Worm (Caenorhabditis elegans) whole organism, mixed stage, embryonic: ENCODE results near the gene B0228.8.

ENCODE experiments used
- cnd-1 ChIP-seq: fragments of 200-800 bp; sonication (Bioruptor generic); optimal IDR thresholded peaks from 2 replicates; lab custom pipeline; 2018; ENCODE audit warnings: mild to moderate bottlenecking, missing genetic modification characterization, missing compliant biosample characterization
- nhr-28 ChIP-seq: fragments of 150-350 bp; optimal IDR thresholded peaks from 2 replicates; lab custom pipeline; 2014; ENCODE audit warnings: missing biosample characterization, missing genetic modification characterization
- nhr-76 ChIP-seq: sonication (generic microtip); optimal IDR thresholded peaks from 2 replicates; lab custom pipeline; 2017; ENCODE audit warnings: missing biosample characterization, missing genetic modification characterization
- unc-62 ChIP-seq: fragments of 150-350 bp; optimal IDR thresholded peaks from 2 replicates; lab custom pipeline; 2014; ENCODE audit warnings: missing biosample characterization, missing genetic modification reagents, missing genetic modification characterization

DNA sequence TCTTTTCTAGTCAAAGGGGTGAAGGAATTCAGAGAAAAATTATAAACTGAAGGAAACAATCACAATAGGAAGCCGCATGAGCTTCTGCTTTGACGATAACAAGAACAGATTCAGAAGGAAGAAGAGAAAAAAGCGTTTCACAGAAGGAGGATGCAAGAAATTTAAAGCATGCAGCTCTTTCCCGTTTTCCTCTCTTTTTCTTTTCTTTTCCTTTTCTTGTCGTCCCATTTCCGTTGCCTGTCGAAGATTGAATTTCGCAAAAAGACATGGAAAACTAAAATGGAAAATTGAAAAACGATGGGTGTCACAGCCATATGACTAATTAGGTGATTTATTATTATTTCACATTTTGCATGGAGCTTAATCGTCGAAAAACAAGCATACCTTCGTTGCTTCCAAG is 45.2 kb downstream of the B0228.8 start:
- TF ChIP-seq nhr-28, result no peak
- TF ChIP-seq nhr-76 (tag; lab: Kevin White, UChicago), result no peak
- no peak for TF ChIP-seq unc-62 (GFP tag; lab: Kevin White, UChicago)
- no peak for TF ChIP-seq cnd-1
